Fruit fly (Drosophila melanogaster) whole organism, prepupa: ENCODE results near the gene naz.

ENCODE experiments used
- Blimp-1 ChIP-seq: fragments of 200-800 bp; sonication (Bioruptor generic); optimal IDR thresholded peaks from 3 replicates; lab custom pipeline; 2017; ENCODE audit warnings: missing biosample characterization, missing genetic modification characterization, mild to moderate bottlenecking, moderate library complexity, missing genetic modification reagents
- CG10631 ChIP-seq: fragments of 200-800 bp; sonication (Bioruptor generic); optimal IDR thresholded peaks from 2 replicates; lab custom pipeline; 2016; ENCODE audit warnings: missing biosample characterization, missing genetic modification characterization
- CG11902 ChIP-seq: fragments of 200-800 bp; sonication (Bioruptor generic); optimal IDR thresholded peaks from 3 replicates; lab custom pipeline; 2016; ENCODE audit warnings: missing biosample characterization, missing genetic modification characterization
- CG15336 ChIP-seq: fragments of 200-800 bp; sonication (Bioruptor generic); IDR thresholded peaks from 2 replicates; pipeline ENCODE4 v1.3.6; 2022; ENCODE audit warnings: missing biosample characterization, missing genetic modification characterization
- CG1621 ChIP-seq: fragments of 200-800 bp; sonication (Bioruptor generic); optimal IDR thresholded peaks from 3 replicates; lab custom pipeline; 2018; ENCODE audit warnings: missing biosample characterization, mild to moderate bottlenecking, missing genetic modification characterization
- CG16779 ChIP-seq: fragments of 200-800 bp; sonication (Bioruptor generic); optimal IDR thresholded peaks from 3 replicates; lab custom pipeline; 2017; ENCODE audit warnings: missing biosample characterization, mild to moderate bottlenecking, missing genetic modification characterization
- CG3032 ChIP-seq: fragments of 200-800 bp; optimal IDR thresholded peaks from 2 replicates; lab custom pipeline; 2019; ENCODE audit warnings: missing biosample characterization, mild to moderate bottlenecking, missing genetic modification characterization, moderate library complexity
- CG31627 ChIP-seq: fragments of 200-800 bp; sonication (Bioruptor generic); optimal IDR thresholded peaks from 3 replicates; lab custom pipeline; 2016; ENCODE audit warnings: missing biosample characterization, missing genetic modification characterization
- CG34406 ChIP-seq: fragments of 200-800 bp; sonication (Bioruptor generic); optimal IDR thresholded peaks from 3 replicates; lab custom pipeline; 2016; ENCODE audit warnings: missing biosample characterization, missing genetic modification characterization
- CG6163 ChIP-seq: fragments of 200-800 bp; sonication (Bioruptor generic); IDR thresholded peaks from 3 replicates; pipeline ENCODE4 v1.3.6; 2022; ENCODE audit warnings: missing biosample characterization, missing genetic modification characterization
- CG6276 ChIP-seq: fragments of 200-800 bp; sonication (Bioruptor generic); optimal IDR thresholded peaks from 2 replicates; lab custom pipeline; 2017; ENCODE audit warnings: missing biosample characterization, mild to moderate bottlenecking, missing genetic modification characterization
- CG6808 ChIP-seq: fragments of 200-800 bp; sonication (Bioruptor generic); optimal IDR thresholded peaks from 3 replicates; lab custom pipeline; 2017; ENCODE audit warnings: missing biosample characterization, missing genetic modification characterization, mild to moderate bottlenecking, moderate library complexity, missing genetic modification reagents
- CG6854 ChIP-seq: fragments of 200-800 bp; sonication (Bioruptor generic); optimal IDR thresholded peaks from 2 replicates; lab custom pipeline; 2017; ENCODE audit warnings: missing biosample characterization, mild to moderate bottlenecking, missing genetic modification characterization
- CG8119 ChIP-seq: fragments of 200-800 bp; sonication (Bioruptor generic); IDR thresholded peaks from 3 replicates; pipeline ENCODE4 v1.3.6; 2022; ENCODE audit warnings: missing biosample characterization, missing genetic modification characterization
- CG8319 ChIP-seq: fragments of 200-800 bp; sonication (Bioruptor generic); optimal IDR thresholded peaks from 3 replicates; lab custom pipeline; 2016; ENCODE audit warnings: missing biosample characterization, missing genetic modification characterization
- CG8632 ChIP-seq: fragments of 200-800 bp; sonication (Bioruptor generic); optimal IDR thresholded peaks from 3 replicates; lab custom pipeline; 2016; ENCODE audit warnings: missing biosample characterization, missing genetic modification characterization
- CG9139 ChIP-seq: fragments of 200-800 bp; sonication (Bioruptor generic); optimal IDR thresholded peaks from 3 replicates; lab custom pipeline; 2017; ENCODE audit warnings: missing biosample characterization, mild to moderate bottlenecking, missing genetic modification characterization
- Eip75B ChIP-seq: fragments of 200-800 bp; sonication (Bioruptor generic); optimal IDR thresholded peaks from 3 replicates; lab custom pipeline; 2016; ENCODE audit warnings: missing biosample characterization, missing genetic modification characterization
- Eip78C ChIP-seq: fragments of 200-800 bp; sonication (Bioruptor generic); peaks from one replicate; lab custom pipeline; 2016; ENCODE audit warnings: missing biosample characterization, missing genetic modification characterization
- Ets21C ChIP-seq: fragments of 200-800 bp; sonication (Bioruptor generic); optimal IDR thresholded peaks from 3 replicates; lab custom pipeline; 2016; ENCODE audit warnings: missing biosample characterization, missing genetic modification characterization
- Gug ChIP-seq: fragments of 200-800 bp; sonication (Bioruptor generic); IDR thresholded peaks from 2 replicates; pipeline ENCODE4 v1.3.6; 2022; ENCODE audit warnings: missing biosample characterization, missing genetic modification characterization
- Hr38 ChIP-seq: sonication (Bioruptor generic); optimal IDR thresholded peaks from 2 replicates; lab custom pipeline; 2016; ENCODE audit warnings: missing biosample characterization, missing genetic modification characterization
- Hr39 ChIP-seq: fragments of 200-800 bp; sonication (Bioruptor generic); optimal IDR thresholded peaks from 2 replicates; lab custom pipeline; 2016; ENCODE audit warnings: missing biosample characterization, missing genetic modification characterization
- OdsH ChIP-seq: fragments of 200-800 bp; sonication (Bioruptor generic); optimal IDR thresholded peaks from 3 replicates; lab custom pipeline; 2016; ENCODE audit warnings: missing biosample characterization, missing genetic modification characterization
- Smox ChIP-seq: fragments of 200-800 bp; sonication (Bioruptor generic); optimal IDR thresholded peaks from 3 replicates; lab custom pipeline; 2016; ENCODE audit warnings: missing biosample characterization, missing genetic modification characterization
- Sox14 ChIP-seq: fragments of 200-800 bp; sonication (Bioruptor generic); optimal IDR thresholded peaks from 3 replicates; lab custom pipeline; 2016; ENCODE audit warnings: missing biosample characterization, missing genetic modification characterization
- Sox15 ChIP-seq: fragments of 200-800 bp; sonication (Bioruptor generic); optimal IDR thresholded peaks from 3 replicates; lab custom pipeline; 2016; ENCODE audit warnings: missing biosample characterization, missing genetic modification characterization
- acj6 ChIP-seq: fragments of 200-800 bp; sonication (Bioruptor generic); optimal IDR thresholded peaks from 3 replicates; lab custom pipeline; 2016; ENCODE audit warnings: missing biosample characterization, missing genetic modification characterization
- dac ChIP-seq: fragments of 200-800 bp; sonication (Bioruptor generic); optimal IDR thresholded peaks from 2 replicates; lab custom pipeline; 2017; ENCODE audit warnings: missing biosample characterization, mild to moderate bottlenecking, missing genetic modification characterization
- eg ChIP-seq: fragments of 200-800 bp; sonication (Bioruptor generic); IDR thresholded peaks from 3 replicates; pipeline ENCODE4 v1.3.6; 2022; ENCODE audit warnings: missing biosample characterization, missing genetic modification characterization
- pdm3 ChIP-seq: fragments of 200-800 bp; sonication (Bioruptor generic); optimal IDR thresholded peaks from 3 replicates; lab custom pipeline; 2016; ENCODE audit warnings: missing biosample characterization, missing genetic modification characterization
- salr ChIP-seq, 2 experiments: fragments of 200-800 bp; sonication (Bioruptor generic); optimal IDR thresholded peaks; 3 replicates each; lab custom pipeline; 2016 to 2018; ENCODE audit warnings: missing biosample characterization in 2 of 2, missing genetic modification characterization in 2 of 2, mild to moderate bottlenecking in 1 of 2
- ss ChIP-seq, 2 experiments: fragments of 200-800 bp; sonication (Bioruptor generic); optimal IDR thresholded peaks; 2 replicates in 1 of 2; 3 replicates in 1 of 2; lab custom pipeline; 2017 to 2018; ENCODE audit warnings: mild to moderate bottlenecking in 2 of 2, missing biosample characterization in 2 of 2, missing genetic modification characterization in 2 of 2, moderate library complexity in 1 of 2
- topi ChIP-seq: fragments of 200-800 bp; sonication (Bioruptor generic); optimal IDR thresholded peaks from 3 replicates; lab custom pipeline; 2016; ENCODE audit warnings: missing biosample characterization, missing genetic modification characterization

The naz gene

dm6 chr3R:18310766-18311367 lies 17.9 kb downstream of the naz start (continued):
- TF ChIP-seq Hr39 = no peak
- no peak for TF ChIP-seq CG16779 (tag; lab: Kevin White, UChicago)
- TF ChIP-seq CG6163 = no peak; the same call in 2 of the 3 replicates
- TF ChIP-seq OdsH (GFP tag; lab: Kevin White, UChicago) = peak; percentile 27
- TF ChIP-seq eg (GFP tag; lab: Robert Waterston, UW) = peak; percentile 47; the same call in 2 of the 3 replicates
- no peak for TF ChIP-seq Ets21C (GFP tag; lab: Kevin White, UChicago)
- no peak for TF ChIP-seq salr (GFP tag; optimal IDR thresholded peaks at IDR 0.05; lab: Kevin White, UChicago)
- TF ChIP-seq CG3032 (tag; lab: Kevin White, UChicago) = no peak
- TF ChIP-seq CG6808 (GFP tag; lab: Kevin White, UChicago) = no peak
- no peak for TF ChIP-seq CG15336 (GFP tag; lab: Robert Waterston, UW)
- no peak for TF ChIP-seq Gug (GFP tag; lab: Robert Waterston, UW)
- TF ChIP-seq Smox (GFP tag; lab: Kevin White, UChicago) = peak; percentile 8
- no peak for TF ChIP-seq CG8319 (GFP tag; lab: Kevin White, UChicago)
- no peak for TF ChIP-seq CG31627 (GFP tag; lab: Kevin White, UChicago)
- TF ChIP-seq Eip75B (GFP tag; lab: Kevin White, UChicago) = peak; percentile 2
- TF ChIP-seq ss (GFP tag; optimal IDR thresholded peaks at IDR 0.05; lab: Kevin White, UChicago) = peak in 1 of 2 experiments; percentile 27
- no peak for TF ChIP-seq Sox15 (GFP tag; lab: Kevin White, UChicago)
- TF ChIP-seq CG6854 (GFP tag; lab: Kevin White, UChicago) = no peak

- TF ChIP-seq Sox15 (GFP tag; lab: Kevin White, UChicago) (no peak), CG6854 (GFP tag; lab: Kevin White, UChicago) (peak; percentile 14), Blimp-1 (GFP tag; lab: Kevin White, UChicago) (peak; percentile 40), Eip78C (GFP tag; lab: Kevin White, UChicago) (peak; percentile 61), CG3032 (tag; lab: Kevin White, UChicago) (no peak), Sox14 (no peak), Hr39 (no peak), CG8632 (GFP tag; lab: Kevin White, UChicago) (no peak)
Measured at dm6 chr3R:18309910-18310309, 18.8 kb downstream of the naz start.

- TF ChIP-seq Gug (GFP tag; lab: Robert Waterston, UW) = no peak
- no peak for TF ChIP-seq CG1621 (tag; lab: Kevin White, UChicago)
- no peak for TF ChIP-seq CG10631
- TF ChIP-seq Sox14 = no peak
- no peak for TF ChIP-seq acj6
- no peak for TF ChIP-seq Eip78C (GFP tag; lab: Kevin White, UChicago)
- TF ChIP-seq topi (GFP tag; lab: Kevin White, UChicago) = no peak
- no peak for TF ChIP-seq CG6163
- TF ChIP-seq CG8319 (GFP tag; lab: Kevin White, UChicago) = no peak
- TF ChIP-seq CG34406 (GFP tag; lab: Kevin White, UChicago) = no peak
- no peak for TF ChIP-seq CG8119
- no peak for TF ChIP-seq Hr38 (GFP tag; lab: Kevin White, UChicago)
- no peak for TF ChIP-seq Ets21C (GFP tag; lab: Kevin White, UChicago)
- TF ChIP-seq CG11902 = no peak
- no peak for TF ChIP-seq dac (GFP tag; lab: Kevin White, UChicago)
- TF ChIP-seq CG9139 = no peak
- TF ChIP-seq ss (GFP tag; optimal IDR thresholded peaks at IDR 0.05; lab: Kevin White, UChicago) = no peak
Measured at dm6 chr3R:18302749-18303148, 26.0 kb downstream of the naz start, which contains the start of gene CG7126. Gene CG7126, minus strand, starts transcription at chr3R:18302849.

dm6 chr3R:18301569-18301968 lies 27.2 kb downstream of the naz start, which contains the start of gene Polr1E:
Gene Polr1E, minus strand, starts transcription at chr3R:18301728.
- no peak for TF ChIP-seq CG6276
- no peak for TF ChIP-seq pdm3 (GFP tag; lab: Kevin White, UChicago)
- TF ChIP-seq, all 60 proteins: peak for 0
